Worm (Caenorhabditis elegans) whole organism, L4/young adult: ENCODE measurements around the gene acs-3.

Source experiments
- W03F9.2 ChIP-seq: fragments of 150-350 bp; optimal IDR thresholded peaks from 2 replicates; lab custom pipeline; 2014; ENCODE audit warnings: missing biosample characterization, missing genetic modification characterization
- him-1 ChIP-seq: sonication (generic microtip); optimal IDR thresholded peaks from 2 replicates; lab custom pipeline; 2016; ENCODE audit warnings: missing genotype, missing genetic modification reagents, missing genetic modification characterization, missing compliant biosample characterization

DNA sequence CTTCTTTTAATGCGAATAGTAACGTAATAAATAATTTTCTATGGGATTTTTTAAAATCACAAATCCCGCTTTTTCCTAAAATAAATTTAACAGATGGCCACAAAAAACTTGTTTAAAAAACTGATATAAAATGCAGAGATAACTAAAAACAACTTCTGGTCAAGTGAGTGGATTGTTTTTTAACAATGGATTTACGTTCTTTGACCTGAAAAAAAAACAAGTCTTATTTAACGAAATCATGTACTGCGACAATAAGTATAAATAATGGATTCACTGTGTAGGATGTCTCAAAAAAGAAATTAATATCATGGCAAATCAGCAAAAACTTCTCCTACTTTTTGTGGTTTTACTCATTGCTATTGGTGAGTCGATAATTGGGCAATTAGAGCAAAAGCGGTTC lies 12.2 kb upstream of the acs-3 start, which contains the start of gene fipr-25:
- TF ChIP-seq him-1 (no peak), W03F9.2 (tag; lab: Kevin White, UChicago) (no peak)
